Worm (Caenorhabditis elegans) whole organism, L1 larva: ENCODE results near the gene T26C5.2.

Experiments
- C04F5.9 ChIP-seq: sonication (generic microtip); optimal IDR thresholded peaks from 2 replicates; lab custom pipeline; 2016; ENCODE audit warnings: missing genetic modification characterization, missing compliant biosample characterization
- C16A3.4 ChIP-seq: fragments of 150-350 bp; optimal IDR thresholded peaks from 2 replicates; lab custom pipeline; 2014; ENCODE audit warnings: missing biosample characterization, missing genetic modification characterization
- alr-1 ChIP-seq: fragments of 200-800 bp; sonication (Bioruptor generic); optimal IDR thresholded peaks from 2 replicates; lab custom pipeline; 2018; ENCODE audit warnings: borderline replicate concordance, mild to moderate bottlenecking, missing genetic modification characterization, missing compliant biosample characterization
- aly-2 ChIP-seq: fragments of 150-350 bp; optimal IDR thresholded peaks from 2 replicates; lab custom pipeline; 2014; ENCODE audit warnings: missing biosample characterization, missing genetic modification characterization
- ama-1 ChIP-seq: fragments of 150-350 bp; optimal IDR thresholded peaks from 2 replicates; lab custom pipeline; 2014
- blmp-1 ChIP-seq: fragments of 150-350 bp; optimal IDR thresholded peaks from 2 replicates; lab custom pipeline; 2014; ENCODE audit warnings: missing biosample characterization, missing genetic modification characterization
- ceh-8 ChIP-seq: fragments of 200-800 bp; sonication (Bioruptor generic); optimal IDR thresholded peaks from 2 replicates; lab custom pipeline; 2018; ENCODE audit warnings: mild to moderate bottlenecking, missing genetic modification characterization, moderate library complexity, missing compliant biosample characterization
- ceh-82 ChIP-seq, 3 experiments: fragments of 150-350 bp in 1 of 3; sonication (generic microtip) in 2 of 3; optimal IDR thresholded peaks; 2 replicates each; lab custom pipeline; 2014 to 2017; ENCODE audit warnings: missing biosample characterization in 3 of 3, missing genetic modification characterization in 3 of 3
- ceh-88 ChIP-seq: fragments of 200-800 bp; sonication (Bioruptor generic); IDR thresholded peaks from 2 replicates; pipeline ENCODE4 v1.3.6; 2022; ENCODE audit warnings: missing genetic modification characterization, missing compliant biosample characterization
- ceh-90 ChIP-seq: sonication (generic microtip); optimal IDR thresholded peaks from 2 replicates; lab custom pipeline; 2016; ENCODE audit warnings: missing genetic modification characterization, missing compliant biosample characterization
- efl-1 ChIP-seq, 4 experiments: fragments of 150-350 bp; optimal IDR thresholded peaks in 3 of 4; peaks in 1 of 4; 1 replicate in 1 of 4; 2 replicates in 3 of 4; lab custom pipeline; 2014; ENCODE audit warnings: missing biosample characterization in 2 of 4, missing genetic modification characterization in 2 of 4, missing genetic modification reagents in 2 of 4
- egl-27 ChIP-seq, 2 experiments: fragments of 150-350 bp in 1 of 2; sonication (generic microtip); optimal IDR thresholded peaks; 3 replicates each; lab custom pipeline; 2017 to 2018; ENCODE audit warnings: missing biosample characterization in 2 of 2, missing genetic modification characterization in 2 of 2, missing genetic modification reagents in 2 of 2
- elt-2 ChIP-seq: sonication (generic microtip); optimal IDR thresholded peaks from 2 replicates; lab custom pipeline; 2016; ENCODE audit warnings: missing genetic modification characterization, mild to moderate bottlenecking, inconsistent platforms, missing compliant biosample characterization, missing genetic modification reagents
- elt-3 ChIP-seq, 6 experiments: fragments of 150-350 bp in 1 of 6; sonication (generic microtip); optimal IDR thresholded peaks; 2 replicates each; lab custom pipeline; 2017 to 2018; ENCODE audit warnings: missing biosample characterization in 6 of 6, missing genetic modification characterization in 6 of 6, inconsistent platforms in 1 of 6
- ets-5 ChIP-seq: fragments of 200-800 bp; sonication (Bioruptor generic); IDR thresholded peaks from 2 replicates; pipeline ENCODE4 v1.3.6; 2022; ENCODE audit warnings: missing genetic modification characterization, missing compliant biosample characterization
- fkh-10 ChIP-seq: sonication (generic microtip); optimal IDR thresholded peaks from 2 replicates; lab custom pipeline; 2017; ENCODE audit warnings: missing biosample characterization, missing genetic modification reagents, missing genetic modification characterization
- fkh-4 ChIP-seq: sonication (generic microtip); optimal IDR thresholded peaks from 2 replicates; lab custom pipeline; 2016; ENCODE audit warnings: missing compliant biosample characterization, missing genetic modification characterization, borderline replicate concordance
- fkh-8 ChIP-seq: sonication (generic microtip); optimal IDR thresholded peaks from 2 replicates; lab custom pipeline; 2016; ENCODE audit warnings: mild to moderate bottlenecking, missing genetic modification characterization, missing compliant biosample characterization
- grh-1 ChIP-seq: fragments of 200-800 bp; sonication (Bioruptor generic); IDR thresholded peaks from 2 replicates; pipeline ENCODE4 v1.3.6; 2022; ENCODE audit warnings: missing genetic modification reagents, missing genetic modification characterization, missing compliant biosample characterization
- hlh-4 ChIP-seq: sonication (generic microtip); optimal IDR thresholded peaks from 2 replicates; lab custom pipeline; 2016; ENCODE audit warnings: mild to moderate bottlenecking, missing genetic modification characterization, missing compliant biosample characterization
- isw-1 ChIP-seq: fragments of 200-800 bp; sonication (Bioruptor generic); IDR thresholded peaks from 2 replicates; pipeline ENCODE4 v1.3.6; 2022; ENCODE audit warnings: missing genetic modification characterization, missing compliant biosample characterization
- jun-1 ChIP-seq: fragments of 150-350 bp; optimal IDR thresholded peaks from 2 replicates; lab custom pipeline; 2014; ENCODE audit warnings: missing biosample characterization, missing genetic modification reagents, missing genetic modification characterization
- lin-14 ChIP-seq: fragments of 200-800 bp; sonication (Bioruptor generic); optimal IDR thresholded peaks from 2 replicates; lab custom pipeline; 2018; ENCODE audit warnings: mild to moderate bottlenecking, missing genetic modification characterization, moderate library complexity, missing compliant biosample characterization
- lin-15B ChIP-seq: fragments of 150-350 bp; sonication (generic microtip); optimal IDR thresholded peaks from 3 replicates; lab custom pipeline; 2014; ENCODE audit warnings: missing biosample characterization, missing genetic modification characterization
- lin-35 ChIP-seq, 2 experiments: fragments of 150-350 bp; optimal IDR thresholded peaks; 2 replicates each; lab custom pipeline; 2014; ENCODE audit warnings: missing biosample characterization in 2 of 2, missing genetic modification characterization in 2 of 2, missing genetic modification reagents in 2 of 2
- lir-3 ChIP-seq: sonication (generic microtip); optimal IDR thresholded peaks from 2 replicates; lab custom pipeline; 2016; ENCODE audit warnings: mild to moderate bottlenecking, missing genetic modification characterization, moderate library complexity, missing compliant biosample characterization; ENCODE audit not compliant: poor library complexity
- mab-9 ChIP-seq: fragments of 200-800 bp; sonication (Bioruptor generic); IDR thresholded peaks from 2 replicates; pipeline ENCODE4 v1.3.6; 2022; ENCODE audit warnings: missing genetic modification reagents, missing genetic modification characterization, missing compliant biosample characterization
- mep-1 ChIP-seq: fragments of 150-350 bp; optimal IDR thresholded peaks from 2 replicates; lab custom pipeline; 2014; ENCODE audit warnings: missing biosample characterization, missing genetic modification characterization
- nhr-20 ChIP-seq: sonication (generic microtip); optimal IDR thresholded peaks from 2 replicates; lab custom pipeline; 2016; ENCODE audit warnings: mild to moderate bottlenecking, missing genetic modification characterization, missing compliant biosample characterization
- nhr-71 ChIP-seq: sonication (generic microtip); optimal IDR thresholded peaks from 2 replicates; lab custom pipeline; 2016; ENCODE audit warnings: mild to moderate bottlenecking, missing genetic modification characterization, moderate library complexity, missing compliant biosample characterization
- nhr-77 ChIP-seq: fragments of 150-350 bp; optimal IDR thresholded peaks from 2 replicates; lab custom pipeline; 2014; ENCODE audit warnings: missing biosample characterization, missing genetic modification characterization
- nhr-84 ChIP-seq: sonication (generic microtip); optimal IDR thresholded peaks from 2 replicates; lab custom pipeline; 2017; ENCODE audit warnings: missing biosample characterization, missing genetic modification characterization
- nhr-85 ChIP-seq: sonication (generic microtip); peaks from one replicate; lab custom pipeline; 2016; ENCODE audit warnings: missing genetic modification characterization, inconsistent platforms, missing compliant biosample characterization
- pax-3 ChIP-seq: fragments of 200-800 bp; sonication (Bioruptor generic); optimal IDR thresholded peaks from 2 replicates; lab custom pipeline; 2018; ENCODE audit warnings: mild to moderate bottlenecking, missing genetic modification characterization, moderate library complexity, missing compliant biosample characterization
- pqm-1 ChIP-seq: sonication (generic microtip); optimal IDR thresholded peaks from 3 replicates; lab custom pipeline; 2017; ENCODE audit warnings: missing biosample characterization, missing genetic modification characterization
- snpc-4 ChIP-seq: fragments of 150-350 bp; optimal IDR thresholded peaks from 2 replicates; lab custom pipeline; 2014; ENCODE audit warnings: missing biosample characterization, missing genetic modification characterization
- sox-4 ChIP-seq: sonication (generic microtip); optimal IDR thresholded peaks from 2 replicates; lab custom pipeline; 2016; ENCODE audit warnings: missing genetic modification characterization, missing compliant biosample characterization
- sup-37 ChIP-seq: fragments of 200-800 bp; sonication (Bioruptor generic); optimal IDR thresholded peaks from 2 replicates; lab custom pipeline; 2018; ENCODE audit warnings: mild to moderate bottlenecking, missing genetic modification characterization, missing compliant biosample characterization
- tbx-2 ChIP-seq: sonication (generic microtip); optimal IDR thresholded peaks from 2 replicates; lab custom pipeline; 2016; ENCODE audit warnings: missing genetic modification characterization, missing compliant biosample characterization
- unc-130 ChIP-seq: fragments of 150-350 bp; optimal IDR thresholded peaks from 2 replicates; lab custom pipeline; 2017; ENCODE audit warnings: missing biosample characterization, missing genetic modification characterization, inconsistent platforms
- unc-62 ChIP-seq: fragments of 150-350 bp; optimal IDR thresholded peaks from 2 replicates; lab custom pipeline; 2014; ENCODE audit warnings: missing biosample characterization, missing genetic modification reagents, missing genetic modification characterization
- unc-86 ChIP-seq: sonication (generic microtip); optimal IDR thresholded peaks from 2 replicates; lab custom pipeline; 2016; ENCODE audit warnings: missing genetic modification characterization, missing compliant biosample characterization
- vab-15 ChIP-seq: sonication (generic microtip); optimal IDR thresholded peaks from 2 replicates; lab custom pipeline; 2017; ENCODE audit warnings: missing genotype, mild to moderate bottlenecking, missing genetic modification characterization, missing compliant biosample characterization
- xbp-1 ChIP-seq: sonication (generic microtip); optimal IDR thresholded peaks from 2 replicates; lab custom pipeline; 2016; ENCODE audit warnings: missing genetic modification characterization, missing compliant biosample characterization
- ztf-11 ChIP-seq, 2 experiments: sonication (generic microtip); optimal IDR thresholded peaks; 2 replicates each; lab custom pipeline; 2016 to 2017; ENCODE audit warnings: missing genetic modification characterization in 2 of 2, missing biosample characterization in 1 of 2, missing compliant biosample characterization in 1 of 2
- ztf-4 ChIP-seq: fragments of 150-350 bp; optimal IDR thresholded peaks from 2 replicates; lab custom pipeline; 2014; ENCODE audit warnings: missing biosample characterization, missing genetic modification characterization

The T26C5.2 gene

DNA sequence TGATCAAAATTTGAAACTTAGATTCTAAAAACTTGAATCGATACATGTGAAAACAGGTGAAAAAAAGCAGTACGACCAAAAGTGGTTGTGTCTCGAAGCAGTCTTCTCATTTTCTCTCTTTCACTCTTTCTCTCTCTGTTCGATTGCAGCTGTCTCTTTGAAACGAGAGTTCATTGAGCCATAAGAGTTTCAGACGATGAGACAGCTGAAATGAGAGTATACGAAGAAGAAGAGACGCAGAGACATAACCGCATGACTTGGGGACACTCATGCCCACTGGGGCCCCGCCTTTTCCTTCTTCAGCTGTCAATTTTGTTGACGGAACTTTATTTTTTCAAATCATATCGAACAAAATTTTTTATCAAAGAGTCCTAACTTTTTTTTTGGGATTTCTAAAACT, 41.0 kb downstream of the T26C5.2 start (continued):
- TF ChIP-seq sup-37: no peak
- peak; percentile 80 for TF ChIP-seq xbp-1 (tag; lab: Kevin White, UChicago)
- peak; percentile 66 for TF ChIP-seq isw-1 (GFP tag; lab: Robert Waterston, UW)
- peak; percentile 62 for TF ChIP-seq lir-3 (tag; lab: Kevin White, UChicago)
- TF ChIP-seq sox-4 (tag; lab: Kevin White, UChicago): peak; percentile 15
- no peak for TF ChIP-seq ztf-11 (tag; optimal IDR thresholded peaks at IDR 0.05; lab: Kevin White, UChicago)
- TF ChIP-seq unc-86 (tag; lab: Kevin White, UChicago): peak; percentile 72
- peak; percentile 89 for TF ChIP-seq tbx-2 (tag; lab: Kevin White, UChicago)
- peak in 2 of 6 experiments; percentile 63 to 82 for TF ChIP-seq elt-3 (tag; optimal IDR thresholded peaks at IDR 0.05; lab: Kevin White, UChicago)
- TF ChIP-seq blmp-1 (tag; lab: Kevin White, UChicago): peak; percentile 71
- TF ChIP-seq snpc-4: peak; percentile 59
- no peak for TF ChIP-seq vab-15 (tag; lab: Kevin White, UChicago)
- peak; percentile 45 for TF ChIP-seq fkh-4 (tag; lab: Kevin White, UChicago)
- peak; percentile 78 for TF ChIP-seq jun-1 (tag; lab: Kevin White, UChicago)
- peak; percentile 56; the same call in 1 of the 2 replicates for TF ChIP-seq mab-9 (GFP tag; lab: Robert Waterston, UW)
- peak; percentile 71 for TF ChIP-seq ztf-4 (tag; lab: Kevin White, UChicago)
- TF ChIP-seq ceh-8 (GFP tag; lab: Kevin White, UChicago): no peak
- TF ChIP-seq ceh-82 (tag; optimal IDR thresholded peaks at IDR 0.05; lab: Kevin White, UChicago): peak; percentile 5 to 90 (median 86)
- TF ChIP-seq C16A3.4 (tag; lab: Kevin White, UChicago): peak; percentile 71
- TF ChIP-seq ets-5 (GFP tag; lab: Robert Waterston, UW): no peak
- peak; percentile 80 for TF ChIP-seq grh-1 (GFP tag; lab: Robert Waterston, UW)
- TF ChIP-seq nhr-77 (tag; lab: Kevin White, UChicago): peak; percentile 49
- peak; percentile 89 for TF ChIP-seq fkh-8
- TF ChIP-seq mep-1: peak; percentile 86
- TF ChIP-seq hlh-4 (tag; lab: Kevin White, UChicago): peak; percentile 95
- TF ChIP-seq ama-1: peak; percentile 6
- peak; percentile 91 for TF ChIP-seq nhr-20 (tag; lab: Kevin White, UChicago)
- TF ChIP-seq ceh-88 (GFP tag; lab: Robert Waterston, UW): peak; percentile 16; the same call in 1 of the 2 replicates
- TF ChIP-seq elt-2 (tag; lab: Kevin White, UChicago): peak; percentile 53
- TF ChIP-seq lin-14 (GFP tag; lab: Kevin White, UChicago): peak; percentile 97
- TF ChIP-seq lin-15B (tag; lab: Kevin White, UChicago): peak; percentile 1
- TF ChIP-seq unc-62 (GFP tag; lab: Kevin White, UChicago): no peak
- peak; percentile 60 for TF ChIP-seq pax-3 (tag; lab: Kevin White, UChicago)
- peak; percentile 2 for TF ChIP-seq fkh-10 (GFP tag; lab: Kevin White, UChicago)
- TF ChIP-seq ceh-90: no peak
- peak; percentile 97 for TF ChIP-seq nhr-85 (tag; lab: Kevin White, UChicago)
- peak; percentile 40 to 54 for TF ChIP-seq egl-27 (tag; optimal IDR thresholded peaks at IDR 0.05; lab: Kevin White, UChicago)
- TF ChIP-seq nhr-84 (tag; lab: Kevin White, UChicago): no peak
- no peak for TF ChIP-seq unc-130 (tag; lab: Kevin White, UChicago)
- TF ChIP-seq, all 84 proteins: peak for 56

- TF ChIP-seq pqm-1 (tag; lab: Kevin White, UChicago): no peak
- peak; percentile 31 for TF ChIP-seq aly-2 (tag; lab: Kevin White, UChicago)
- TF ChIP-seq mep-1: peak; percentile 2
- no peak for TF ChIP-seq ama-1
- no peak for TF ChIP-seq nhr-71
- no peak for TF ChIP-seq efl-1 (optimal IDR thresholded peaks at IDR 0.05; lab: Kevin White, UChicago)
- TF ChIP-seq efl-1 (GFP tag; optimal IDR thresholded peaks at IDR 0.05 in 1 of 2; lab: Kevin White, UChicago): no peak
- no peak for TF ChIP-seq lin-15B (tag; lab: Kevin White, UChicago)
- TF ChIP-seq C04F5.9 (tag; lab: Kevin White, UChicago): no peak
- no peak for TF ChIP-seq mab-9 (GFP tag; lab: Robert Waterston, UW)
- TF ChIP-seq alr-1 (tag; lab: Kevin White, UChicago): no peak
- TF ChIP-seq tbx-2 (tag; lab: Kevin White, UChicago): no peak
- no peak for TF ChIP-seq lin-35 (GFP tag; optimal IDR thresholded peaks at IDR 0.05; lab: Kevin White, UChicago)
- TF ChIP-seq, all 84 proteins: peak for 2
Observed at ce11 chrII:9274734-9275133, 41.7 kb downstream of the T26C5.2 start.
